Worm (Caenorhabditis elegans) whole organism, L3 larva: Measurements from ENCODE around the gene pyc-1.

Experiments
- aly-2 ChIP-seq: fragments of 150-350 bp; optimal IDR thresholded peaks from 2 replicates; lab custom pipeline; 2014; ENCODE audit warnings: missing biosample characterization, missing genetic modification characterization
- ceh-16 ChIP-seq: sonication (generic microtip); optimal IDR thresholded peaks from 2 replicates; lab custom pipeline; 2017; ENCODE audit warnings: missing biosample characterization, missing genetic modification characterization
- ceh-28 ChIP-seq: fragments of 150-350 bp; optimal IDR thresholded peaks from 2 replicates; lab custom pipeline; 2014; ENCODE audit warnings: missing biosample characterization, missing genetic modification reagents, missing genetic modification characterization
- ceh-82 ChIP-seq: fragments of 150-350 bp; optimal IDR thresholded peaks from 2 replicates; lab custom pipeline; 2014; ENCODE audit warnings: missing biosample characterization, missing genetic modification characterization
- ceh-9 ChIP-seq: sonication (generic microtip); optimal IDR thresholded peaks from 2 replicates; lab custom pipeline; 2018; ENCODE audit warnings: missing biosample characterization, missing genetic modification characterization
- daf-12 ChIP-seq: fragments of 150-350 bp; optimal IDR thresholded peaks from 2 replicates; lab custom pipeline; 2014; ENCODE audit warnings: missing biosample characterization, missing genetic modification reagents, missing genetic modification characterization
- egl-27 ChIP-seq: sonication (generic microtip); optimal IDR thresholded peaks from 4 replicates; lab custom pipeline; 2017; ENCODE audit warnings: missing biosample characterization, missing genetic modification reagents, missing genetic modification characterization
- egl-5 ChIP-seq: fragments of 150-350 bp; optimal IDR thresholded peaks from 2 replicates; lab custom pipeline; 2017; ENCODE audit warnings: missing biosample characterization, missing genetic modification reagents, missing genetic modification characterization, inconsistent platforms
- elt-1 ChIP-seq: fragments of 150-350 bp; optimal IDR thresholded peaks from 2 replicates; lab custom pipeline; 2014; ENCODE audit warnings: missing biosample characterization, missing genetic modification characterization
- elt-2 ChIP-seq: sonication (generic microtip); optimal IDR thresholded peaks from 2 replicates; lab custom pipeline; 2016; ENCODE audit warnings: missing genetic modification reagents, mild to moderate bottlenecking, missing genetic modification characterization, missing compliant biosample characterization
- elt-3 ChIP-seq, 3 experiments: fragments of 150-350 bp in 1 of 3; sonication (generic microtip) in 2 of 3; optimal IDR thresholded peaks; 2 replicates in 2 of 3; 4 replicates in 1 of 3; lab custom pipeline; 2014 to 2017; ENCODE audit warnings: missing biosample characterization in 3 of 3, missing genetic modification characterization in 3 of 3
- fkh-10 ChIP-seq: sonication (generic microtip); optimal IDR thresholded peaks from 2 replicates; lab custom pipeline; 2017; ENCODE audit warnings: missing biosample characterization, missing genetic modification reagents, missing genetic modification characterization
- fkh-2 ChIP-seq: fragments of 150-350 bp; optimal IDR thresholded peaks from 2 replicates; lab custom pipeline; 2014; ENCODE audit warnings: missing biosample characterization, missing genetic modification reagents, missing genetic modification characterization
- fos-1 ChIP-seq: fragments of 150-350 bp; optimal IDR thresholded peaks from 2 replicates; lab custom pipeline; 2014; ENCODE audit warnings: missing biosample characterization, missing genetic modification characterization
- hmg-11 ChIP-seq: sonication (generic microtip); optimal IDR thresholded peaks from 2 replicates; lab custom pipeline; 2016; ENCODE audit warnings: missing genetic modification characterization, missing compliant biosample characterization
- lin-15B ChIP-seq: fragments of 150-350 bp; optimal IDR thresholded peaks from 2 replicates; lab custom pipeline; 2014; ENCODE audit warnings: missing biosample characterization, missing genetic modification characterization
- lin-39 ChIP-seq: fragments of 150-350 bp; optimal IDR thresholded peaks from 2 replicates; lab custom pipeline; 2018; ENCODE audit warnings: missing biosample characterization, missing genetic modification reagents, missing genetic modification characterization
- lsy-12 ChIP-seq: sonication (generic microtip); optimal IDR thresholded peaks from 2 replicates; lab custom pipeline; 2016; ENCODE audit warnings: mild to moderate bottlenecking, missing genetic modification characterization, missing compliant biosample characterization
- mdl-1 ChIP-seq: fragments of 150-350 bp; optimal IDR thresholded peaks from 2 replicates; lab custom pipeline; 2014; ENCODE audit warnings: missing biosample characterization, missing genetic modification characterization
- mml-1 ChIP-seq: fragments of 150-350 bp; sonication (generic microtip); optimal IDR thresholded peaks from 3 replicates; lab custom pipeline; 2014; ENCODE audit warnings: missing biosample characterization, missing genetic modification characterization
- nfya-1 ChIP-seq: sonication (generic microtip); optimal IDR thresholded peaks from 2 replicates; lab custom pipeline; 2017; ENCODE audit warnings: missing genetic modification characterization, mild to moderate bottlenecking, missing compliant biosample characterization, antibody characterized with exemption, moderate library complexity; ENCODE audit not compliant: insufficient read depth
- nhr-11 ChIP-seq: fragments of 150-350 bp; optimal IDR thresholded peaks from 2 replicates; lab custom pipeline; 2014; ENCODE audit warnings: missing biosample characterization, missing genetic modification characterization
- nhr-23 ChIP-seq: fragments of 150-350 bp; optimal IDR thresholded peaks from 2 replicates; lab custom pipeline; 2014; ENCODE audit warnings: missing biosample characterization, missing genetic modification reagents, missing genetic modification characterization
- nhr-237 ChIP-seq: fragments of 150-350 bp; optimal IDR thresholded peaks from 2 replicates; lab custom pipeline; 2014; ENCODE audit warnings: missing biosample characterization, missing genetic modification characterization
- nhr-25 ChIP-seq: sonication (generic microtip); optimal IDR thresholded peaks from 2 replicates; lab custom pipeline; 2017; ENCODE audit warnings: missing biosample characterization, missing genetic modification characterization
- nhr-28 ChIP-seq: fragments of 150-350 bp; optimal IDR thresholded peaks from 2 replicates; lab custom pipeline; 2014; ENCODE audit warnings: missing biosample characterization, missing genetic modification characterization
- nhr-43 ChIP-seq: sonication (generic microtip); optimal IDR thresholded peaks from 2 replicates; lab custom pipeline; 2016; ENCODE audit warnings: mild to moderate bottlenecking, missing genetic modification characterization, missing compliant biosample characterization; ENCODE audit not compliant: poor library complexity, severe bottlenecking
- nhr-67 ChIP-seq: fragments of 150-350 bp; optimal IDR thresholded peaks from 2 replicates; lab custom pipeline; 2014; ENCODE audit warnings: missing biosample characterization, missing genetic modification characterization
- pha-4 ChIP-seq: fragments of 150-350 bp; optimal IDR thresholded peaks from 2 replicates; lab custom pipeline; 2014; ENCODE audit warnings: missing biosample characterization, missing genetic modification reagents, missing genetic modification characterization
- pqm-1 ChIP-seq: fragments of 150-350 bp; optimal IDR thresholded peaks from 2 replicates; lab custom pipeline; 2017; ENCODE audit warnings: missing biosample characterization, missing genetic modification characterization, inconsistent platforms
- sea-2 ChIP-seq: fragments of 150-350 bp; sonication (generic microtip); optimal IDR thresholded peaks from 4 replicates; lab custom pipeline; 2014; ENCODE audit warnings: missing biosample characterization, missing genetic modification reagents, missing genetic modification characterization
- skn-1 ChIP-seq: fragments of 150-350 bp; optimal IDR thresholded peaks from 2 replicates; lab custom pipeline; 2014; ENCODE audit warnings: missing biosample characterization, missing genetic modification characterization
- tbx-2 ChIP-seq: sonication (generic microtip); optimal IDR thresholded peaks from 2 replicates; lab custom pipeline; 2016; ENCODE audit warnings: mild to moderate bottlenecking, missing genetic modification characterization, missing compliant biosample characterization
- unc-39 ChIP-seq: sonication (generic microtip); optimal IDR thresholded peaks from 4 replicates; lab custom pipeline; 2017; ENCODE audit warnings: missing biosample characterization, missing genetic modification characterization
- unc-62 ChIP-seq: fragments of 150-350 bp; sonication (generic microtip); optimal IDR thresholded peaks from 4 replicates; lab custom pipeline; 2014; ENCODE audit warnings: missing biosample characterization, missing genetic modification reagents, missing genetic modification characterization
- zag-1 ChIP-seq: fragments of 150-350 bp; optimal IDR thresholded peaks from 2 replicates; lab custom pipeline; 2014; ENCODE audit warnings: missing biosample characterization, missing genetic modification characterization
- ztf-11 ChIP-seq: fragments of 150-350 bp; optimal IDR thresholded peaks from 2 replicates; lab custom pipeline; 2014; ENCODE audit warnings: missing biosample characterization, missing genetic modification characterization
- ztf-4 ChIP-seq: fragments of 150-350 bp; optimal IDR thresholded peaks from 2 replicates; lab custom pipeline; 2014; ENCODE audit warnings: missing biosample characterization, missing genetic modification characterization

pyc-1 gene

DNA sequence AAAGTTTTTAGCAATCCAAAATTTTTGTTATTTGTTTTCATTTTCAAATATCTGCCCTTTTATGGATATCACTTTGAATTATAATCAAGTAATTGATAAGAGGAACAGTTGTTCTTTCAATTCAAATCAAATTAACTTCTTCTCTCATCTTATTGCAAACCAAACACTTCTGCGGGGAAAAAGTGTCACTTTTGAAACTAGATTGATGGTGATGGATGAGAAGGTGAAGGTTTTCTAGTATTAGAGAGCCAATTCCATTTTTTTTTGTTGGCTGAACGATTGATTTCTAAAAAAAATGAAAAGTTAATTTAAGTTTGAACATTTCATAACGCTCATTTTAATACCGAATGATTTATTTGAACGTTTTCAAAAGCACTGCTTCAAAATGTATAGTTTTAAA, 42.5 kb downstream of the pyc-1 start:
- TF ChIP-seq fos-1 (tag; lab: Kevin White, UChicago), result no peak
- peak; percentile 89 for TF ChIP-seq unc-62 (GFP tag; lab: Kevin White, UChicago)

DNA sequence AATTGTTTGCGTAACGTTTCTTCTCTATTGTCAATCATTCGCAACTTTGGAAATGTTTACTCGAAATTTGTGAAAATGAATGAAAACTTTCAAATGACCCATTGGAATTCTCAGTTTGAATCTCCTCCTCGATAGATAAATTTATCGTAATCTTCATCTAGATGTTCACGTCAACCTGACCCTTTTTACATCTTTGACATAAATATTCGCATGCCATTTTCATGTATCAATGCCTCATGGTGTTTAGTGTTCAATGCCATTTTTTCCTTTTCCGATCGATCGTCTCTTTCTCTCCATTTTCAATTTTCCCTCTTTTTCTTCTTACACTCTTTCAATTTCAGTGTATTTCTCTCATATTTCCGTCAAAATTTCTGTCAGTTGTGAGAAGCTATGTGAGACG, 43.0 kb downstream of the pyc-1 start:
- no peak for TF ChIP-seq pha-4
- no peak for TF ChIP-seq unc-62 (GFP tag; lab: Kevin White, UChicago)
- no peak for TF ChIP-seq mml-1
- TF ChIP-seq nhr-11 (tag; lab: Kevin White, UChicago), result no peak
- no peak for TF ChIP-seq ztf-11
- no peak for TF ChIP-seq elt-2 (tag; lab: Kevin White, UChicago)
- no peak for TF ChIP-seq nhr-67 (tag; lab: Kevin White, UChicago)
- no peak for TF ChIP-seq skn-1 (tag; lab: Kevin White, UChicago)
- no peak for TF ChIP-seq aly-2 (tag; lab: Kevin White, UChicago)
- TF ChIP-seq mdl-1 (tag; lab: Kevin White, UChicago), result no peak
- no peak for TF ChIP-seq daf-12 (tag; lab: Kevin White, UChicago)
- peak; percentile 51 for TF ChIP-seq nhr-23 (tag; lab: Kevin White, UChicago)
- TF ChIP-seq hmg-11, result no peak
- TF ChIP-seq nhr-25 (tag; lab: Kevin White, UChicago), result peak; percentile 73
- TF ChIP-seq elt-1 (tag; lab: Kevin White, UChicago), result peak; percentile 95
- no peak for TF ChIP-seq lin-39 (tag; lab: Kevin White, UChicago)
- TF ChIP-seq zag-1 (tag; lab: Kevin White, UChicago), result no peak

DNA sequence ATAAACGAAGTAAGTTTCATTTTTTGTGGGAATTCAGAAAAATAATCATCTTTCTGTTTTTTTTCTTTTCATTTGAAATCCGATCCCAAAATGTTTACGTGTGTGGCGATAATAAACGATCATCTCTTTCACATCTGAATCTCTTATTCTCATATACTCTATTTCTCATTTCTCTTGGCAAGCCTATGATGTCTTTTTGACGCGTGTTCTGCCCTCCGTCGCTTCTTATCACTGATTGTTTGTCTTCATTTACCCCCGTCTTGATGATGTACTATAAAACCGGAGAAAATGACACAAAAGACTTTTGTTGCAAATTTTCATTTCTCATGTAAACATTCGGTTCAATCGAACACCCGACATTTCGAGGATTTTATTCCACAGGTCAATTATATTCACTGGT, 44.5 kb downstream of the pyc-1 start:
- TF ChIP-seq ceh-16 (tag; lab: Kevin White, UChicago), result no peak
- peak; percentile 6 for TF ChIP-seq pha-4
- no peak for TF ChIP-seq nhr-28 (tag; lab: Kevin White, UChicago)
- TF ChIP-seq lin-15B (tag; lab: Kevin White, UChicago), result no peak
- TF ChIP-seq zag-1 (tag; lab: Kevin White, UChicago), result no peak
- TF ChIP-seq unc-39, result no peak
- TF ChIP-seq egl-5 (tag; lab: Kevin White, UChicago), result peak; percentile 47
- TF ChIP-seq ceh-9, result no peak
- peak in 1 of 3 experiments; percentile 42 for TF ChIP-seq elt-3 (tag; optimal IDR thresholded peaks at IDR 0.05; lab: Kevin White, UChicago)
- no peak for TF ChIP-seq nhr-25 (tag; lab: Kevin White, UChicago)
- TF ChIP-seq mml-1, result no peak
- TF ChIP-seq nhr-43 (tag; lab: Kevin White, UChicago), result no peak
- TF ChIP-seq nfya-1 (tag; lab: Kevin White, UChicago), result peak; percentile 19
- TF ChIP-seq elt-2 (tag; lab: Kevin White, UChicago), result peak; percentile 62
- no peak for TF ChIP-seq tbx-2 (tag; lab: Kevin White, UChicago)
- no peak for TF ChIP-seq fos-1 (tag; lab: Kevin White, UChicago)
- peak; percentile 13 for TF ChIP-seq pqm-1 (tag; lab: Kevin White, UChicago)
- no peak for TF ChIP-seq lsy-12 (tag; lab: Kevin White, UChicago)

DNA sequence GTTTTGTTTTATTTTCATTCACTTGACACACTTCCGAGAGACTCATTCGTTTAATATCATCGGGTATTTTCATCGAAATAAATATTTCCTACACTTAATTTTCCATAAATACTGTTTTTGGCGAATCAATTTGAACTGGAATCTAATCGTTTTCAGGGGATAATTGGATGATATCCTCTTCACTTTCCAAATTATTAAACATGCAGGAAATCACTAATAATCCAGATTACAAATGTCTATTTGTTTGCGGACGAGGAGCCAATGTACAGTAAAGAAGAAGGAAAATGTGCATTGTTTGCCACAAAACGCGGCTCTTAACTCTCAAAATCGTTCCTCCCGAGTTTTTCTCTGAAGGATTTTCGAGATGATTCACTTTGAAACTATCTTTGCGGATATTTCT, 45.8 kb downstream of the pyc-1 start, which contains the start of gene F55A11.6:
Gene F55A11.6, plus strand, starts transcription at position 301 of the 400 bp plus-strand sequence.
- no peak for TF ChIP-seq sea-2 (GFP tag; lab: Kevin White, UChicago)
- no peak for TF ChIP-seq elt-2 (tag; lab: Kevin White, UChicago)
- no peak for TF ChIP-seq ceh-9
- no peak for TF ChIP-seq ceh-16 (tag; lab: Kevin White, UChicago)
- no peak for TF ChIP-seq pha-4

DNA sequence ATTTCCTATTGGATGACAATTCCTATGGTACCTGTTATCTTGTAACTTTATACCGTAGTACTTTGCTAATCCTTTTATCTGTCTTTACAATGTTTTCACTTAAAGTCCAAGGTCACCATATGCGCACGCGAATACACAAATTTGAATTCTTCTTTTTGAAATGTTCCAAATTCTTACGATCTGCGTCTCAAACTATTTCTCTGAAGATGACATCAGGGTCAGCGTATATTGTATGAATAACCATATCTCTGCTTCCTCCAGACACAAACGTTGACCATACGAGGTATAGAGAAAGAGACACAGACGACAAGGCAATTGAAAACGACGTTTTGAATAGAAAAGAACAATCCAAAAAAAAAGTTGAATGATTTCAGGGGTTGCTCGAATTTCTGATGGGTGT, 48.4 kb downstream of the pyc-1 start:
- TF ChIP-seq elt-2 (tag; lab: Kevin White, UChicago) (peak; percentile 8), nhr-237 (tag; lab: Kevin White, UChicago) (no peak), fkh-2 (tag; lab: Kevin White, UChicago) (no peak), mml-1 (no peak), nhr-23 (tag; lab: Kevin White, UChicago) (peak; percentile 62), ztf-4 (tag; lab: Kevin White, UChicago) (no peak), nhr-25 (tag; lab: Kevin White, UChicago) (peak; percentile 44), ceh-82 (tag; lab: Kevin White, UChicago) (no peak), egl-27 (tag; lab: Kevin White, UChicago) (no peak), fkh-10 (GFP tag; lab: Kevin White, UChicago) (no peak), ceh-28 (no peak), elt-3 (tag; optimal IDR thresholded peaks at IDR 0.05; lab: Kevin White, UChicago) (no peak), nhr-43 (tag; lab: Kevin White, UChicago) (no peak), lsy-12 (tag; lab: Kevin White, UChicago) (no peak), tbx-2 (tag; lab: Kevin White, UChicago) (no peak)
